Worm (Caenorhabditis elegans) whole organism, L1 larva: ENCODE results near the gene F20D12.12.

Experiments
- ceh-8 ChIP-seq: fragments of 200-800 bp; sonication (Bioruptor generic); optimal IDR thresholded peaks from 2 replicates; lab custom pipeline; 2018; ENCODE audit warnings: mild to moderate bottlenecking, missing genetic modification characterization, moderate library complexity, missing compliant biosample characterization
- efl-3 ChIP-seq: fragments of 200-800 bp; sonication (Bioruptor generic); optimal IDR thresholded peaks from 2 replicates; lab custom pipeline; 2018; ENCODE audit warnings: mild to moderate bottlenecking, missing genetic modification characterization, missing compliant biosample characterization
- egl-27 ChIP-seq, 2 experiments: fragments of 150-350 bp in 1 of 2; sonication (generic microtip); optimal IDR thresholded peaks; 3 replicates each; lab custom pipeline; 2017 to 2018; ENCODE audit warnings: missing biosample characterization in 2 of 2, missing genetic modification characterization in 2 of 2, missing genetic modification reagents in 2 of 2
- fkh-10 ChIP-seq: sonication (generic microtip); optimal IDR thresholded peaks from 2 replicates; lab custom pipeline; 2017; ENCODE audit warnings: missing biosample characterization, missing genetic modification reagents, missing genetic modification characterization
- fos-1 ChIP-seq: fragments of 150-350 bp; optimal IDR thresholded peaks from 2 replicates; lab custom pipeline; 2014; ENCODE audit warnings: missing biosample characterization, missing genetic modification characterization
- grh-1 ChIP-seq: fragments of 200-800 bp; sonication (Bioruptor generic); IDR thresholded peaks from 2 replicates; pipeline ENCODE4 v1.3.6; 2022; ENCODE audit warnings: missing genetic modification reagents, missing genetic modification characterization, missing compliant biosample characterization
- nhr-237 ChIP-seq: fragments of 150-350 bp; optimal IDR thresholded peaks from 2 replicates; lab custom pipeline; 2014; ENCODE audit warnings: missing biosample characterization, missing genetic modification characterization
- nhr-77 ChIP-seq: fragments of 150-350 bp; optimal IDR thresholded peaks from 2 replicates; lab custom pipeline; 2014; ENCODE audit warnings: missing biosample characterization, missing genetic modification characterization
- skn-1 ChIP-seq: fragments of 150-350 bp; optimal IDR thresholded peaks from 2 replicates; lab custom pipeline; 2014; ENCODE audit warnings: missing biosample characterization, missing genetic modification characterization
- snpc-4 ChIP-seq: fragments of 150-350 bp; optimal IDR thresholded peaks from 2 replicates; lab custom pipeline; 2014; ENCODE audit warnings: missing biosample characterization, missing genetic modification characterization

DNA sequence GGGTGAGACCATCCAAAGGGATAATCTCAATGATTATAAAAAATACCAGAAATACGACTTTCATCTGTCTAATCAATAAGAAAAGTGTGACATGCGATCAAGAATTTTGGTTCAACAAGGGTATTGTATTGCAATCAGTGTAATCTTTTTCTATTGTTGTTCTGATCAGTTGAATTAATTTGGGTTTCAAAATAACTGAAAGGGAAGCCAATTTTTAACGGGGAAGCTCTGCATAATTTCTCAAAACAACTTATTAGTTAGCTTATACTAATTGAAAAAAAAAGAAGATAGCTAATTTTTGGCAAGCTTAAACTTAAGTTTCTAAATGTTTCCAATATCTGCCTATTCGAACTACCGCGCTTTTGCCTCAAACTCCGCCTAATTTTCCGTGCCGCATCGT lies 20.0 kb upstream of the F20D12.12 start, which contains the start of gene C49H3.12:
- TF ChIP-seq efl-3 (GFP tag; lab: Kevin White, UChicago), result no peak
- TF ChIP-seq nhr-77, result no peak
- TF ChIP-seq fkh-10 (GFP tag; lab: Kevin White, UChicago), result no peak
- TF ChIP-seq fos-1 (tag; lab: Kevin White, UChicago), result no peak
- no peak for TF ChIP-seq nhr-237 (tag; lab: Kevin White, UChicago)
- TF ChIP-seq egl-27 (tag; optimal IDR thresholded peaks at IDR 0.05; lab: Kevin White, UChicago), result no peak
- no peak for TF ChIP-seq snpc-4
- no peak for TF ChIP-seq grh-1
- no peak for TF ChIP-seq ceh-8 (GFP tag; lab: Kevin White, UChicago)
- no peak for TF ChIP-seq skn-1 (tag; lab: Kevin White, UChicago)
